Worm (Caenorhabditis elegans): ENCODE data around the gene mbr-1.
A peak's percentile ranks its signal among the peaks of the same experiment; 100 is the strongest.

mbr-1 gene

DNA sequence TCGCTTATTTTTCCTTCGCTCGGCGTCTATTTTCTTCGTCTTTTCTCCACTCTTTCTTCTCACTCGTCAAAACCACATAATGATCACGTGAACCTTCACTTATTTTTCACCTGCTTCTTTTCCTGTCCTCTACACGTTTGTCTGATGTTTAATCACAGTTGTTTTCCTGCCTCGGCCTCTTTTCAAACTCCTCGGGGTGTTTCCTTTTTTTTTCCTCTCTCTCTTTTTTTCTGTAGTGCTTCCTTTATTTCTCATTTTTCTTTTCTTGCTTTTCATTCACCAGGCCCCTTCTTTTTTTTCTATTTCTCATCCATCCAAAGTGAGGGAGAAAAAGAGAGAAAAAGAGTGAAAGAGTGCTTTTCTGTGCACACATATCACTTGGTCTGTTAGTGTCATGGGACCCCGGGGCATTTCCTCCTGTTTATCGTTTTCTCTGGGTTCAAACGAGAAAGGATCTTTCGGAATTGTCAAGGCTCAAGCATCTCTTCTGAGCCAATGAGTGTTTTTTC, 49.2 kb upstream of the mbr-1 start (continued):
- TF ChIP-seq B0019.2 (GFP tag; conservative IDR thresholded peaks at IDR 0.05) (no peak), bed-1 (GFP tag; IDR thresholded peaks at IDR 0.05) (no peak), mel-28 (tag; optimal IDR thresholded peaks at IDR 0.05; ENCODE audit: borderline replicate concordance) (no peak), unc-62 (GFP tag; optimal IDR thresholded peaks at IDR 0.05) (no peak), nhr-179 (tag; optimal IDR thresholded peaks at IDR 0.05) (no peak), rcor-1 (GFP tag; IDR thresholded peaks at IDR 0.05) (no peak), let-526 (GFP tag; IDR thresholded peaks at IDR 0.05) (peak; percentile 50; the same call in 1 of the 2 replicates), ZK185.1 (tag; optimal IDR thresholded peaks at IDR 0.05; ENCODE audit: poor library complexity, severe bottlenecking) (peak; percentile 9), sptf-2 (GFP tag; optimal IDR thresholded peaks at IDR 0.05) (no peak), F55B11.4 (tag; optimal IDR thresholded peaks at IDR 0.05; ENCODE audit: borderline replicate concordance, insufficient read depth) (no peak), F10E7.11 (tag; optimal IDR thresholded peaks at IDR 0.05) (no peak), ztf-6 (GFP tag; IDR thresholded peaks at IDR 0.05) (no peak), madf-10 (tag; optimal IDR thresholded peaks at IDR 0.05) (peak; percentile 50), T07F8.4 (tag; optimal IDR thresholded peaks at IDR 0.05) (no peak), somi-1 (GFP tag; optimal IDR thresholded peaks at IDR 0.05) (peak; percentile 98), cebp-2 (GFP tag; IDR thresholded peaks at IDR 0.05) (no peak), bed-2 (GFP tag; IDR thresholded peaks at IDR 0.05) (no peak), Y56A3A.18 (GFP tag; IDR thresholded peaks at IDR 0.05) (no peak), ztf-3 (GFP tag; optimal IDR thresholded peaks at IDR 0.05) (no peak), atf-7 (tag; optimal IDR thresholded peaks at IDR 0.05) (peak; percentile 56), nhr-90 (tag; optimal IDR thresholded peaks at IDR 0.05) (peak; percentile 15), hmg-20 (GFP tag; IDR thresholded peaks at IDR 0.05) (no peak), lin-40 (tag; optimal IDR thresholded peaks at IDR 0.05) (peak; percentile 84), zfh-2 (GFP tag; conservative IDR thresholded peaks at IDR 0.05) (peak; percentile 80), lin-54 (GFP tag; optimal IDR thresholded peaks at IDR 0.05) (peak; percentile 24), ccch-3 (GFP tag; optimal IDR thresholded peaks at IDR 0.05) (no peak), ceh-58 (GFP tag; IDR thresholded peaks at IDR 0.05) (no peak), ceh-100 (GFP tag; IDR thresholded peaks at IDR 0.05) (no peak), lin-26 (GFP tag; IDR thresholded peaks at IDR 0.05) (peak; percentile 61; the same call in 1 of the 2 replicates), rpc-1 (optimal IDR thresholded peaks at IDR 0.05) (no peak), rpc-1 (tag; optimal IDR thresholded peaks at IDR 0.05) (no peak), F57A8.1 (GFP tag; optimal IDR thresholded peaks at IDR 0.05) (no peak), F39B2.1 (GFP tag; IDR thresholded peaks at IDR 0.05) (no peak), dpff-1 (tag; optimal IDR thresholded peaks at IDR 0.05) (no peak)

DNA sequence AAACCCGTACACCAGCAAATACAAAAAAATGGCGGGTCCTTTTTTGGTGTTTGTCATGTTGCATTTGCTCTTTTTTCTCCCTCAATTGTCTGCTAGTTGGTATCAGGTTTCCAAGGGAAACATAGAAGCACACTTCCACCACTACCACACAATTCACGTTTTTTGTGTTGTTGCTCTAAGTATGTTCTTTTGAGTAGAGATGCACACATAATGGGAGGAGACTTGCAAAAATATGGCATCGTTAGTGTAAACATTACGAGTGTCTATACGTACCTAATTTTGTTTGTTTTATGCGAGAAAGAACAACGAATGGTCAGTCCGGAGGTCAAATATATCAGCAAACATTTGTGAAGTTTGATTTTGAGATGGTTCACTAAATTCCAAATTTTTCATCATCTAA, 48.1 kb upstream of the mbr-1 start:
- no peak for TF ChIP-seq B0261.1 (tag; optimal IDR thresholded peaks at IDR 0.05)
- no peak for TF ChIP-seq hmg-1.2 (GFP tag; IDR thresholded peaks at IDR 0.05)
- TF ChIP-seq lin-26 (GFP tag; IDR thresholded peaks at IDR 0.05) = no peak
- no peak for TF ChIP-seq attf-3 (GFP tag; conservative IDR thresholded peaks at IDR 0.05)
- TF ChIP-seq let-607 (tag; optimal IDR thresholded peaks at IDR 0.05) = no peak
- no peak for TF ChIP-seq nfya-1 (tag; optimal IDR thresholded peaks at IDR 0.05; ENCODE audit: borderline replicate concordance, insufficient read depth)
- no peak for TF ChIP-seq snpc-1.3 (tag; optimal IDR thresholded peaks at IDR 0.05; ENCODE audit: insufficient read depth)
- TF ChIP-seq hmg-20 (GFP tag; IDR thresholded peaks at IDR 0.05) = no peak
- no peak for TF ChIP-seq F57A8.1 (GFP tag; optimal IDR thresholded peaks at IDR 0.05)
- TF ChIP-seq F39B2.1 (GFP tag; IDR thresholded peaks at IDR 0.05) = no peak
- no peak for TF ChIP-seq K12H6.12 (tag; optimal IDR thresholded peaks at IDR 0.05)
- TF ChIP-seq efl-1 (GFP tag; optimal IDR thresholded peaks at IDR 0.05) = no peak
